Worm (Caenorhabditis elegans) whole organism, L2 larva: ENCODE results near the gene ins-4.

Experiments used
- C34F6.9 ChIP-seq: fragments of 150-350 bp; optimal IDR thresholded peaks from 2 replicates; lab custom pipeline; 2014; ENCODE audit warnings: missing biosample characterization, missing genetic modification characterization
- F13H6.1 ChIP-seq: sonication (generic microtip); optimal IDR thresholded peaks from 2 replicates; lab custom pipeline; 2016; ENCODE audit warnings: missing genetic modification characterization, missing compliant biosample characterization
- R02D3.7 ChIP-seq: fragments of 150-350 bp; optimal IDR thresholded peaks from 2 replicates; lab custom pipeline; 2014; ENCODE audit warnings: missing biosample characterization, missing genetic modification characterization
- aly-2 ChIP-seq: fragments of 150-350 bp; optimal IDR thresholded peaks from 2 replicates; lab custom pipeline; 2014; ENCODE audit warnings: missing biosample characterization, missing genetic modification characterization
- ama-1 ChIP-seq: fragments of 150-350 bp; optimal IDR thresholded peaks from 2 replicates; lab custom pipeline; 2018; ENCODE audit warnings: inconsistent platforms
- ceh-16 ChIP-seq: fragments of 150-350 bp; optimal IDR thresholded peaks from 2 replicates; lab custom pipeline; 2014; ENCODE audit warnings: missing biosample characterization, missing genetic modification characterization
- ceh-82 ChIP-seq: fragments of 150-350 bp; optimal IDR thresholded peaks from 2 replicates; lab custom pipeline; 2014; ENCODE audit warnings: missing biosample characterization, missing genetic modification characterization
- dmd-4 ChIP-seq: sonication (generic microtip); optimal IDR thresholded peaks from 2 replicates; lab custom pipeline; 2017; ENCODE audit warnings: missing biosample characterization, missing genetic modification characterization
- elt-1 ChIP-seq: fragments of 150-350 bp; optimal IDR thresholded peaks from 2 replicates; lab custom pipeline; 2014; ENCODE audit warnings: missing biosample characterization, missing genetic modification characterization
- elt-3 ChIP-seq: sonication (generic microtip); optimal IDR thresholded peaks from 2 replicates; lab custom pipeline; 2017; ENCODE audit warnings: missing biosample characterization, missing genetic modification characterization
- fos-1 ChIP-seq: fragments of 150-350 bp; optimal IDR thresholded peaks from 2 replicates; lab custom pipeline; 2014; ENCODE audit warnings: missing biosample characterization, missing genetic modification characterization
- gmeb-1 ChIP-seq: fragments of 150-350 bp; optimal IDR thresholded peaks from 2 replicates; lab custom pipeline; 2014; ENCODE audit warnings: missing biosample characterization, missing genetic modification characterization
- lin-11 ChIP-seq: fragments of 150-350 bp; sonication (generic microtip); optimal IDR thresholded peaks from 2 replicates; lab custom pipeline; 2014; ENCODE audit warnings: missing biosample characterization, missing genetic modification characterization, inconsistent platforms, mixed read lengths
- lin-13 ChIP-seq: fragments of 150-350 bp; optimal IDR thresholded peaks from 2 replicates; lab custom pipeline; 2014; ENCODE audit warnings: missing biosample characterization, missing genetic modification reagents, missing genetic modification characterization
- lin-39 ChIP-seq: fragments of 150-350 bp; optimal IDR thresholded peaks from 2 replicates; lab custom pipeline; 2014; ENCODE audit warnings: missing biosample characterization, missing genetic modification reagents, missing genetic modification characterization
- lsy-2 ChIP-seq, 2 experiments: fragments of 150-350 bp in 1 of 2; sonication (generic microtip) in 1 of 2; optimal IDR thresholded peaks; 2 replicates each; lab custom pipeline; 2014 to 2017; ENCODE audit warnings: missing biosample characterization in 2 of 2, missing genetic modification characterization in 2 of 2
- mbf-1 ChIP-seq: sonication (generic microtip); optimal IDR thresholded peaks from 2 replicates; lab custom pipeline; 2017; ENCODE audit warnings: missing biosample characterization, missing genetic modification characterization
- nhr-11 ChIP-seq: fragments of 150-350 bp; optimal IDR thresholded peaks from 2 replicates; lab custom pipeline; 2014; ENCODE audit warnings: missing biosample characterization, missing genetic modification characterization
- nhr-129 ChIP-seq: fragments of 150-350 bp; optimal IDR thresholded peaks from 2 replicates; lab custom pipeline; 2014; ENCODE audit warnings: missing biosample characterization, missing genetic modification characterization
- nhr-21 ChIP-seq: fragments of 150-350 bp; optimal IDR thresholded peaks from 2 replicates; lab custom pipeline; 2014; ENCODE audit warnings: missing biosample characterization, missing genetic modification characterization
- nhr-23 ChIP-seq: fragments of 150-350 bp; optimal IDR thresholded peaks from 2 replicates; lab custom pipeline; 2014; ENCODE audit warnings: missing biosample characterization, missing genetic modification reagents, missing genetic modification characterization
- nhr-237 ChIP-seq: fragments of 150-350 bp; optimal IDR thresholded peaks from 2 replicates; lab custom pipeline; 2014; ENCODE audit warnings: missing biosample characterization, missing genetic modification characterization
- nhr-25 ChIP-seq: fragments of 150-350 bp; sonication (generic microtip); optimal IDR thresholded peaks from 3 replicates; lab custom pipeline; 2014; ENCODE audit warnings: missing biosample characterization, missing genetic modification characterization
- nhr-77 ChIP-seq: fragments of 150-350 bp; optimal IDR thresholded peaks from 2 replicates; lab custom pipeline; 2014; ENCODE audit warnings: missing biosample characterization, missing genetic modification characterization
- sem-4 ChIP-seq: fragments of 150-350 bp; optimal IDR thresholded peaks from 2 replicates; lab custom pipeline; 2014; ENCODE audit warnings: missing biosample characterization, missing genetic modification reagents, missing genetic modification characterization
- skn-1 ChIP-seq: sonication (generic microtip); optimal IDR thresholded peaks from 2 replicates; lab custom pipeline; 2017; ENCODE audit warnings: missing biosample characterization, missing genetic modification characterization
- sma-3 ChIP-seq: sonication (generic microtip); optimal IDR thresholded peaks from 2 replicates; lab custom pipeline; 2016; ENCODE audit warnings: missing genetic modification reagents, missing genetic modification characterization, missing compliant biosample characterization
- sma-9 ChIP-seq, 2 experiments: fragments of 150-350 bp in 1 of 2; sonication (generic microtip) in 1 of 2; optimal IDR thresholded peaks; 2 replicates each; lab custom pipeline; 2014 to 2016; ENCODE audit warnings: missing genetic modification characterization in 2 of 2, mild to moderate bottlenecking in 1 of 2, missing biosample characterization in 1 of 2, missing compliant biosample characterization in 1 of 2, missing genetic modification reagents in 1 of 2, moderate library complexity in 1 of 2
- snpc-4 ChIP-seq: fragments of 150-350 bp; optimal IDR thresholded peaks from 2 replicates; lab custom pipeline; 2014; ENCODE audit warnings: missing biosample characterization, missing genetic modification characterization
- unc-39 ChIP-seq: fragments of 150-350 bp; optimal IDR thresholded peaks from 2 replicates; lab custom pipeline; 2014; ENCODE audit warnings: missing biosample characterization, missing genetic modification characterization
- unc-55 ChIP-seq: fragments of 150-350 bp; sonication (generic microtip); optimal IDR thresholded peaks from 3 replicates; lab custom pipeline; 2014; ENCODE audit warnings: missing biosample characterization, missing genetic modification reagents, missing genetic modification characterization
- unc-62 ChIP-seq: fragments of 150-350 bp; optimal IDR thresholded peaks from 2 replicates; lab custom pipeline; 2014; ENCODE audit warnings: missing biosample characterization, missing genetic modification reagents, missing genetic modification characterization
- zag-1 ChIP-seq: fragments of 150-350 bp; optimal IDR thresholded peaks from 2 replicates; lab custom pipeline; 2014; ENCODE audit warnings: missing biosample characterization, missing genetic modification characterization
- ztf-1 ChIP-seq: fragments of 200-800 bp; sonication (Bioruptor generic); conservative IDR thresholded peaks from 2 replicates; pipeline ENCODE4 v1.3.6; 2022; ENCODE audit warnings: missing genetic modification characterization, missing compliant biosample characterization
- ztf-11 ChIP-seq: sonication (generic microtip); optimal IDR thresholded peaks from 2 replicates; lab custom pipeline; 2017; ENCODE audit warnings: missing biosample characterization, missing genetic modification characterization

Gene ins-4

DNA sequence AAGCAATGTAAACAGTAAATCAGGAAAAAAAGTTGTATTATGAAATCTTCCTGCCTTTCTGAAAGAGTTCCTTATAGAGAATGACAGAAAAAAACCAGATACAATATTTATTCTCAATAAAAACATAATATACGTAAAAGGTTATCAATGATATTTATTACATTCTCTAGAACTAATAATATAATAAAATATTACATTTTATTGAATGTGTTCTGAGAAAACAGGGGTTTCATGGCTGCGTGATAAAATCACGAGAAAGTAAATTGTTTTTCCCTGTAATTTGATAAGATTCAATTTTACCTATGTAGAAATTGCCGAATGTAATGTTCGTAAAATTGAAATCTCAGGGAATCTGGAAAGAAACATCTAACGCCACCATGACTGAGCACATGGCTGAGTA is 31.2 kb upstream of the ins-4 start:
- peak; percentile 16 for TF ChIP-seq nhr-21 (tag; lab: Kevin White, UChicago)
- no peak for TF ChIP-seq nhr-129 (tag; lab: Kevin White, UChicago)
- TF ChIP-seq unc-39 (tag; lab: Kevin White, UChicago): no peak
- TF ChIP-seq ceh-16 (tag; lab: Kevin White, UChicago): no peak
- no peak for TF ChIP-seq lin-39 (tag; lab: Kevin White, UChicago)
- no peak for TF ChIP-seq nhr-23 (tag; lab: Kevin White, UChicago)
- TF ChIP-seq sem-4 (tag; lab: Kevin White, UChicago): no peak
- TF ChIP-seq lin-13 (GFP tag; lab: Kevin White, UChicago): no peak
- TF ChIP-seq dmd-4 (tag; lab: Kevin White, UChicago): peak; percentile 54
- TF ChIP-seq fos-1 (tag; lab: Kevin White, UChicago): no peak
- TF ChIP-seq sma-9 (GFP tag; optimal IDR thresholded peaks at IDR 0.05; lab: Kevin White, UChicago): no peak
- TF ChIP-seq sma-9 (tag; optimal IDR thresholded peaks at IDR 0.05; lab: Kevin White, UChicago): no peak

DNA sequence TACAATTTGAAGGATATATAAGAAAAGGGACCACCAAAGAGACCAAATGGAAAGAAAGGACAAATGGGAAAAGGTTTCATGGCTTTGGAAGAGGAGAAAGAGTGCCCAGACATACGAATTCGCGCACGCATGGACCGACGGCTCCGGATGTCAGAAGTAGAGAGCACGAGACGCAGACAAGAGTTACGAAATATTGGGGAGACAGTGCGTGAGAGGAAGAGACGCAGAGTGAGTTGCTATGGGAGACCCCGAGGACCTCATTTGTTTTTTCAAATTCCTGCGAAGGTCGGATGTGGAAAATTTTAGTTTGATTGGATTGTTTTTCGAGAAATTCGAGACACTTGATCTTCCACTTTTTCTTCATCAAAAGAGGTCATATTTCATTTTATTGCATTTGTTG is 29.5 kb upstream of the ins-4 start:
- TF ChIP-seq F13H6.1 (tag; lab: Kevin White, UChicago) (peak; percentile 16), snpc-4 (tag; lab: Kevin White, UChicago) (peak; percentile 23), nhr-129 (tag; lab: Kevin White, UChicago) (peak; percentile 32), elt-1 (tag; lab: Kevin White, UChicago) (no peak), ama-1 (no peak), sma-9 (GFP tag; optimal IDR thresholded peaks at IDR 0.05; lab: Kevin White, UChicago) (peak; percentile 2), sma-9 (tag; optimal IDR thresholded peaks at IDR 0.05; lab: Kevin White, UChicago) (no peak), nhr-25 (tag; lab: Kevin White, UChicago) (no peak), lsy-2 (tag; optimal IDR thresholded peaks at IDR 0.05; lab: Kevin White, UChicago) (peak in 1 of 2 experiments; percentile 21), zag-1 (tag; lab: Kevin White, UChicago) (peak; percentile 31), unc-55 (GFP tag; lab: Kevin White, UChicago) (peak; percentile 26), C34F6.9 (tag; lab: Kevin White, UChicago) (peak; percentile 39), lin-11 (tag; lab: Kevin White, UChicago) (peak; percentile 55)

- no peak for TF ChIP-seq nhr-129 (tag; lab: Kevin White, UChicago)
- no peak for TF ChIP-seq nhr-77 (tag; lab: Kevin White, UChicago)
- TF ChIP-seq ztf-11 (tag; lab: Kevin White, UChicago): no peak
- no peak for TF ChIP-seq R02D3.7 (tag; lab: Kevin White, UChicago)
- TF ChIP-seq nhr-237 (tag; lab: Kevin White, UChicago): no peak
- TF ChIP-seq skn-1: no peak
- no peak for TF ChIP-seq fos-1 (tag; lab: Kevin White, UChicago)
- TF ChIP-seq elt-3 (tag; lab: Kevin White, UChicago): no peak
- TF ChIP-seq unc-62 (GFP tag; lab: Kevin White, UChicago): no peak
- TF ChIP-seq ceh-82: no peak
- TF ChIP-seq aly-2 (tag; lab: Kevin White, UChicago): no peak
- no peak for TF ChIP-seq ama-1
- TF ChIP-seq nhr-11: no peak
- TF ChIP-seq mbf-1: no peak
- no peak for TF ChIP-seq ztf-1 (GFP tag; lab: Robert Waterston, UW)
Observed at ce11 chrII:5968037-5968436, 28.1 kb upstream of the ins-4 start, which contains the start of gene B0034.1. B0034.1 (plus strand) TSS chrII:5968337.

- TF ChIP-seq sma-3 (GFP tag; lab: Kevin White, UChicago) (no peak), ztf-11 (tag; lab: Kevin White, UChicago) (no peak), nhr-21 (tag; lab: Kevin White, UChicago) (no peak), nhr-25 (tag; lab: Kevin White, UChicago) (peak; percentile 4), elt-3 (tag; lab: Kevin White, UChicago) (no peak)
Observed at ce11 chrII:5969303-5969702, 26.9 kb upstream of the ins-4 start, which contains the start of gene B0034.4. B0034.4 (minus strand) TSS chrII:5969531.

- no peak for TF ChIP-seq nhr-77 (tag; lab: Kevin White, UChicago)
- no peak for TF ChIP-seq gmeb-1
- no peak for TF ChIP-seq ama-1
- TF ChIP-seq unc-55 (GFP tag; lab: Kevin White, UChicago): no peak
Observed at ce11 chrII:5974878-5975277, 21.3 kb upstream of the ins-4 start, which contains the start of gene B0034.5. B0034.5 (minus strand) TSS chrII:5974978.
